Worm (Caenorhabditis elegans): Measurements from ENCODE around the gene F01G4.6.
A peak's percentile ranks its signal among the peaks of the same experiment; 100 is the strongest.

The F01G4.6 gene

DNA sequence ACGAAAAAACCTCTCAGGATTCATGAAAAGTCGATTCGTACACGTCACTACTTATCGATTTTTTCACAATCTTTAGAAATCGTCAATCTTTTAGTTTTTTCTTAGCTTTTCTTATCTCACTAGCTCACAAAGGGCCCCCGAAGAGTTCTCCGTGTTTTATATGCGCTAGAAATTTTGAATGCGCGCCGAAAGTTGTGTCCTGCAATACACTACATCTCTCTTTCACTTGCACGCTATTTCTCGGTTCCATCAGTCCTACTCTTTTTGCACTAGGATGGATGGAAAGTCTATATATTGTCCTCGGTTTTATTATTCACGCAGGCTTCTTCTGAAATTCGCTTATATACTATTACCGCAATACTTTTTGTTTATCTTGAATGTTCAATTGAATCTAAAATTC lies 23.7 kb downstream of the F01G4.6 start:
- TF ChIP-seq ztf-4 (tag; optimal IDR thresholded peaks at IDR 0.05), result no peak
- no peak for TF ChIP-seq nhr-25 (tag; optimal IDR thresholded peaks at IDR 0.05)
- no peak for TF ChIP-seq pqm-1 (tag; optimal IDR thresholded peaks at IDR 0.05)
- no peak for TF ChIP-seq zag-1 (tag; optimal IDR thresholded peaks at IDR 0.05)
- TF ChIP-seq daf-12 (tag; optimal IDR thresholded peaks at IDR 0.05), result no peak
- no peak for TF ChIP-seq nfya-1 (tag; optimal IDR thresholded peaks at IDR 0.05; ENCODE audit: insufficient read depth)
- no peak for TF ChIP-seq elt-3 (tag; optimal IDR thresholded peaks at IDR 0.05)
- TF ChIP-seq jun-1 (tag; optimal IDR thresholded peaks at IDR 0.05), result no peak
- TF ChIP-seq sea-2 (GFP tag; optimal IDR thresholded peaks at IDR 0.05), result no peak
- no peak for TF ChIP-seq ZK546.5 (tag; optimal IDR thresholded peaks at IDR 0.05)
- no peak for TF ChIP-seq nhr-28 (tag; optimal IDR thresholded peaks at IDR 0.05)
- no peak for TF ChIP-seq nhr-237 (tag; optimal IDR thresholded peaks at IDR 0.05)
- TF ChIP-seq elt-2 (tag; optimal IDR thresholded peaks at IDR 0.05), result no peak
- TF ChIP-seq hmg-11 (tag; optimal IDR thresholded peaks at IDR 0.05), result no peak
- TF ChIP-seq egl-27 (tag; optimal IDR thresholded peaks at IDR 0.05), result no peak
- TF ChIP-seq pha-4 (tag; optimal IDR thresholded peaks at IDR 0.05), result no peak
- TF ChIP-seq ceh-9 (tag; optimal IDR thresholded peaks at IDR 0.05), result no peak
- no peak for TF ChIP-seq ama-1 (optimal IDR thresholded peaks at IDR 0.05)
- TF ChIP-seq ceh-16 (tag; optimal IDR thresholded peaks at IDR 0.05), result no peak

DNA sequence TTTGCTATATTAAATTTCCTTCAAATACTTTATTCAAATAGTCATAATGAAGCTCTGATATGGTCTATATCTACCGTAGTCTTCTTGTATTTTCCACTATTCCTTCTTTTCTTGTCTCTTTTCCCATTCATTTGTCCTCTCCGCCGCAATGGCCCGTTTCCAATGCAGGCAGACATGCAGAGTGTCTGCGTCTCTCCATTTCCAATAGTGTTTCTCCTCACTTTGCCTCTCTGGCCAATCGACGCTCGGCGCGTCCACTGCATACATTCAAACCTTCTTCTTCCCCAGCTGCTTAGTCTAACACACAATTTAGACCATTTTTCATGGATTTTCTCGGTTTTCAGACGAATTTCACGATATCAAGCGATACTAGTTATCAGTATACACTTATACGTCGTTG lies 24.1 kb downstream of the F01G4.6 start:
- peak; percentile 100 for TF ChIP-seq nfya-1 (tag; optimal IDR thresholded peaks at IDR 0.05; ENCODE audit: insufficient read depth)
- peak; percentile 18 for TF ChIP-seq elt-2 (tag; optimal IDR thresholded peaks at IDR 0.05)
- TF ChIP-seq aly-2 (tag; optimal IDR thresholded peaks at IDR 0.05), result no peak
- TF ChIP-seq nhr-25 (tag; optimal IDR thresholded peaks at IDR 0.05), result peak; percentile 42
- TF ChIP-seq lin-39 (tag; optimal IDR thresholded peaks at IDR 0.05), result peak; percentile 50
- TF ChIP-seq lsy-12 (tag; optimal IDR thresholded peaks at IDR 0.05), result peak; percentile 27
- TF ChIP-seq daf-12 (tag; optimal IDR thresholded peaks at IDR 0.05), result no peak
- TF ChIP-seq lin-15B (tag; optimal IDR thresholded peaks at IDR 0.05), result peak; percentile 67
- TF ChIP-seq nhr-76 (tag; optimal IDR thresholded peaks at IDR 0.05), result no peak
- peak; percentile 55 for TF ChIP-seq nhr-23 (tag; optimal IDR thresholded peaks at IDR 0.05)
- TF ChIP-seq hmg-11 (tag; optimal IDR thresholded peaks at IDR 0.05), result peak; percentile 64
- peak; percentile 38 for TF ChIP-seq pha-4 (tag; optimal IDR thresholded peaks at IDR 0.05)
- no peak for TF ChIP-seq jun-1 (tag; optimal IDR thresholded peaks at IDR 0.05)

DNA sequence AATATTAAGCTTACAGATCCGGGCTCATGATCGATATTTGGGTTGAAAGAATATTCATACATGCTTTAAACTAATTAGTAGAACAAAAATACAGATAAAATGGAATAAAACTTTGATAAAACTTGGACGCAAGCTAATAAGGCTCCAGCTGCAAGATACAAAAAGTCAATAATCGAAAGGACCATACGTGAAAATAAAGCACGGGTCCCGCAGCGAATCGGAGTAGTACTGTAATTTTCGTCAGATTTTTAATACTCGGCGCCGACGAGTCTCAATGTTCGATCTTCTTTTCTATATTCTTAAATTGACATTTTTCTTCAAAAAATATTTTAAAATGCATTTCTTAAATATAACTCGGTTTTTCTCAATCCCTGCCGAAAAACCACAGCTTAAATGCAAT lies 24.6 kb downstream of the F01G4.6 start, which contains the start of gene spo-11:
Gene spo-11, minus strand, starts transcription at position 189 of the 400 bp plus-strand sequence.
- TF ChIP-seq fos-1 (tag; optimal IDR thresholded peaks at IDR 0.05), result no peak

DNA sequence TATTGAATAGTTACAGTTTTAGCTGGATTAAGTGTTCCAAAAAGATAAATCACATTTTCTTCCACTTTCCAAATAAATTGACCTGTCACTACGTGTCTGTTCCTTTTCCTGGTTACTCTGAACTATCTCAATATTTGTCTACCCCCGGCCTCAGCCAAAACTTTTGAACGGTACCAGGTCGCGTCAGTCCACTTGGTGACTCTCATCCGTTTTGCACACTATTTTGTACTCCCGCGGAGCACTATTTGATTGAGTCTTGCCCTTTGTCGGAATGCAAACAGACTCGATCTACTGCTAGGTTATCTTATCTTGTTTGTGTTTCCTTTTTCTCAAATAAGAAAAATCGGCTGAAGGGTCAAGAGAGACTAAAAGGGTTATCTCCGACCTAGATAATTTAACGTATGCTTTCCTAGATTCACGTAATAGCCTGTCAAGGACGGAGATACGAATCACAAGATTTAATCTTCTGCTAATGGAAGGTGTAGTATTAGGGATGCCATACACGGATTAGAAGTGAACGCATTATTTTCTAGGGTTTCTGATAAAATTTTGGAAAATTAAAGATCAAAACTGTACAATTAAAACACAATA lies 29.2 kb downstream of the F01G4.6 start:
- TF ChIP-seq ceh-9 (tag; optimal IDR thresholded peaks at IDR 0.05) (no peak), nhr-25 (tag; optimal IDR thresholded peaks at IDR 0.05) (peak; percentile 58), R02D3.7 (tag; optimal IDR thresholded peaks at IDR 0.05) (no peak), lsy-12 (tag; optimal IDR thresholded peaks at IDR 0.05) (no peak), nfya-1 (tag; optimal IDR thresholded peaks at IDR 0.05; ENCODE audit: insufficient read depth) (peak; percentile 5), ceh-28 (tag; optimal IDR thresholded peaks at IDR 0.05) (no peak), lin-15B (tag; optimal IDR thresholded peaks at IDR 0.05) (no peak), pqm-1 (tag; optimal IDR thresholded peaks at IDR 0.05) (no peak), fos-1 (tag; optimal IDR thresholded peaks at IDR 0.05) (no peak), nhr-23 (tag; optimal IDR thresholded peaks at IDR 0.05) (peak; percentile 82), nhr-76 (tag; optimal IDR thresholded peaks at IDR 0.05) (no peak), nhr-28 (tag; optimal IDR thresholded peaks at IDR 0.05) (no peak), lin-39 (tag; optimal IDR thresholded peaks at IDR 0.05) (no peak), elt-1 (tag; optimal IDR thresholded peaks at IDR 0.05) (peak; percentile 92), ceh-16 (tag; optimal IDR thresholded peaks at IDR 0.05) (no peak), zag-1 (tag; optimal IDR thresholded peaks at IDR 0.05) (no peak), nhr-67 (tag; optimal IDR thresholded peaks at IDR 0.05) (no peak), unc-39 (tag; optimal IDR thresholded peaks at IDR 0.05) (no peak), ama-1 (optimal IDR thresholded peaks at IDR 0.05) (peak; percentile 36), ztf-11 (tag; optimal IDR thresholded peaks at IDR 0.05) (no peak), mdl-1 (tag; optimal IDR thresholded peaks at IDR 0.05) (no peak), eor-1 (tag; optimal IDR thresholded peaks at IDR 0.05) (no peak), ztf-4 (tag; optimal IDR thresholded peaks at IDR 0.05) (no peak), jun-1 (tag; optimal IDR thresholded peaks at IDR 0.05) (no peak), elt-2 (tag; optimal IDR thresholded peaks at IDR 0.05) (no peak), unc-62 (GFP tag; optimal IDR thresholded peaks at IDR 0.05) (no peak), nhr-77 (tag; optimal IDR thresholded peaks at IDR 0.05) (no peak), egl-27 (tag; optimal IDR thresholded peaks at IDR 0.05) (no peak), daf-12 (tag; optimal IDR thresholded peaks at IDR 0.05) (no peak), nhr-12 (tag; optimal IDR thresholded peaks at IDR 0.05) (no peak), nhr-43 (tag; optimal IDR thresholded peaks at IDR 0.05; ENCODE audit: poor library complexity, severe bottlenecking) (no peak), sea-2 (GFP tag; optimal IDR thresholded peaks at IDR 0.05) (no peak), ceh-82 (tag; optimal IDR thresholded peaks at IDR 0.05) (no peak), snpc-4 (tag; optimal IDR thresholded peaks at IDR 0.05) (no peak), elt-3 (tag; optimal IDR thresholded peaks at IDR 0.05) (peak in 1 of 3 experiments; percentile 29), aly-2 (tag; optimal IDR thresholded peaks at IDR 0.05) (no peak), tbx-2 (tag; optimal IDR thresholded peaks at IDR 0.05) (no peak), egl-5 (tag; optimal IDR thresholded peaks at IDR 0.05) (no peak), hmg-11 (tag; optimal IDR thresholded peaks at IDR 0.05) (no peak), ZK546.5 (tag; optimal IDR thresholded peaks at IDR 0.05) (no peak), fkh-10 (GFP tag; optimal IDR thresholded peaks at IDR 0.05) (no peak)
